Worm (Caenorhabditis elegans) whole organism, mixed stage, embryonic: ENCODE results near the gene metl-5.

Source experiments
- M03D4.4 ChIP-seq: sonication (generic microtip); optimal IDR thresholded peaks from 2 replicates; lab custom pipeline; 2017; ENCODE audit warnings: mild to moderate bottlenecking, missing genetic modification characterization, missing compliant biosample characterization
- bed-3 ChIP-seq: fragments of 200-800 bp; sonication (Bioruptor generic); optimal IDR thresholded peaks from 3 replicates; lab custom pipeline; 2018; ENCODE audit warnings: mild to moderate bottlenecking, missing genetic modification characterization, moderate library complexity, missing compliant biosample characterization
- blmp-1 ChIP-seq: fragments of 150-350 bp; optimal IDR thresholded peaks from 2 replicates; lab custom pipeline; 2014; ENCODE audit warnings: missing biosample characterization, missing genetic modification characterization
- ceh-43 ChIP-seq: fragments of 200-800 bp; sonication (Bioruptor generic); optimal IDR thresholded peaks from 2 replicates; lab custom pipeline; 2018; ENCODE audit warnings: mild to moderate bottlenecking, missing genetic modification characterization, moderate library complexity, missing compliant biosample characterization
- ceh-83 ChIP-seq: fragments of 200-800 bp; sonication (Bioruptor generic); optimal IDR thresholded peaks from 2 replicates; lab custom pipeline; 2018; ENCODE audit warnings: mild to moderate bottlenecking, missing genetic modification characterization, missing compliant biosample characterization
- ces-1 ChIP-seq: fragments of 150-350 bp; optimal IDR thresholded peaks from 2 replicates; lab custom pipeline; 2014; ENCODE audit warnings: missing biosample characterization, missing genetic modification reagents, missing genetic modification characterization
- elt-1 ChIP-seq: sonication (generic microtip); optimal IDR thresholded peaks from 2 replicates; lab custom pipeline; 2017; ENCODE audit warnings: missing genetic modification characterization, mild to moderate bottlenecking, missing compliant biosample characterization, antibody characterized with exemption, moderate library complexity, borderline replicate concordance; ENCODE audit not compliant: insufficient read depth
- elt-3 ChIP-seq: fragments of 150-350 bp; optimal IDR thresholded peaks from 2 replicates; lab custom pipeline; 2014; ENCODE audit warnings: missing biosample characterization, missing genetic modification characterization
- hlh-1 ChIP-seq: fragments of 150-350 bp; optimal IDR thresholded peaks from 2 replicates; lab custom pipeline; 2014; ENCODE audit warnings: missing biosample characterization, missing genetic modification reagents, missing genetic modification characterization
- lin-13 ChIP-seq: fragments of 150-350 bp; optimal IDR thresholded peaks from 2 replicates; lab custom pipeline; 2014; ENCODE audit warnings: missing biosample characterization, missing genetic modification characterization
- lin-32 ChIP-seq: fragments of 200-800 bp; sonication (Bioruptor generic); optimal IDR thresholded peaks from 2 replicates; lab custom pipeline; 2018; ENCODE audit warnings: mild to moderate bottlenecking, missing genetic modification characterization, missing compliant biosample characterization
- lsy-2 ChIP-seq: fragments of 150-350 bp; optimal IDR thresholded peaks from 2 replicates; lab custom pipeline; 2014; ENCODE audit warnings: missing biosample characterization, missing genetic modification characterization
- mab-5 ChIP-seq: fragments of 150-350 bp; optimal IDR thresholded peaks from 2 replicates; lab custom pipeline; 2014; ENCODE audit warnings: missing biosample characterization, missing genetic modification characterization
- mep-1 ChIP-seq: fragments of 150-350 bp; optimal IDR thresholded peaks from 2 replicates; lab custom pipeline; 2017; ENCODE audit warnings: missing biosample characterization, missing genetic modification reagents, missing genetic modification characterization, inconsistent platforms
- mls-2 ChIP-seq: sonication (generic microtip); optimal IDR thresholded peaks from 2 replicates; lab custom pipeline; 2016; ENCODE audit warnings: mild to moderate bottlenecking, missing genetic modification characterization, moderate library complexity, missing compliant biosample characterization
- nhr-12 ChIP-seq: fragments of 150-350 bp; optimal IDR thresholded peaks from 2 replicates; lab custom pipeline; 2014; ENCODE audit warnings: missing biosample characterization, missing genetic modification characterization
- nhr-2 ChIP-seq: fragments of 150-350 bp; optimal IDR thresholded peaks from 2 replicates; lab custom pipeline; 2014; ENCODE audit warnings: missing biosample characterization, missing genetic modification characterization
- nhr-237 ChIP-seq: fragments of 150-350 bp; optimal IDR thresholded peaks from 2 replicates; lab custom pipeline; 2014; ENCODE audit warnings: missing biosample characterization, missing genetic modification characterization
- nhr-76 ChIP-seq: sonication (generic microtip); optimal IDR thresholded peaks from 2 replicates; lab custom pipeline; 2017; ENCODE audit warnings: missing biosample characterization, missing genetic modification characterization
- pha-4 ChIP-seq: fragments of 150-350 bp; optimal IDR thresholded peaks from 2 replicates; lab custom pipeline; 2018; ENCODE audit warnings: missing biosample characterization, missing genetic modification reagents, missing genetic modification characterization
- sem-2 ChIP-seq: fragments of 200-800 bp; sonication (Bioruptor generic); optimal IDR thresholded peaks from 2 replicates; lab custom pipeline; 2018; ENCODE audit warnings: mild to moderate bottlenecking, missing genetic modification characterization, missing compliant biosample characterization
- sptf-1 ChIP-seq: sonication (generic microtip); optimal IDR thresholded peaks from 2 replicates; lab custom pipeline; 2017; ENCODE audit warnings: mild to moderate bottlenecking, missing genetic modification characterization, moderate library complexity, missing compliant biosample characterization
- tbx-8 ChIP-seq: fragments of 200-800 bp; sonication (Bioruptor generic); optimal IDR thresholded peaks from 2 replicates; lab custom pipeline; 2018; ENCODE audit warnings: mild to moderate bottlenecking, missing genetic modification characterization, moderate library complexity, missing compliant biosample characterization
- unc-120 ChIP-seq: sonication (generic microtip); optimal IDR thresholded peaks from 2 replicates; lab custom pipeline; 2017; ENCODE audit warnings: missing genetic modification characterization, missing compliant biosample characterization; ENCODE audit not compliant: poor library complexity, severe bottlenecking
- unc-39 ChIP-seq: fragments of 150-350 bp; optimal IDR thresholded peaks from 2 replicates; lab custom pipeline; 2014; ENCODE audit warnings: missing biosample characterization, missing genetic modification characterization
- unc-62 ChIP-seq: fragments of 150-350 bp; optimal IDR thresholded peaks from 2 replicates; lab custom pipeline; 2014; ENCODE audit warnings: missing biosample characterization, missing genetic modification reagents, missing genetic modification characterization
- zip-8 ChIP-seq: fragments of 150-350 bp; optimal IDR thresholded peaks from 2 replicates; lab custom pipeline; 2014; ENCODE audit warnings: missing biosample characterization, missing genetic modification characterization
- ztf-11 ChIP-seq: fragments of 150-350 bp; optimal IDR thresholded peaks from 2 replicates; lab custom pipeline; 2014; ENCODE audit warnings: missing biosample characterization, missing genetic modification characterization

Gene metl-5

DNA sequence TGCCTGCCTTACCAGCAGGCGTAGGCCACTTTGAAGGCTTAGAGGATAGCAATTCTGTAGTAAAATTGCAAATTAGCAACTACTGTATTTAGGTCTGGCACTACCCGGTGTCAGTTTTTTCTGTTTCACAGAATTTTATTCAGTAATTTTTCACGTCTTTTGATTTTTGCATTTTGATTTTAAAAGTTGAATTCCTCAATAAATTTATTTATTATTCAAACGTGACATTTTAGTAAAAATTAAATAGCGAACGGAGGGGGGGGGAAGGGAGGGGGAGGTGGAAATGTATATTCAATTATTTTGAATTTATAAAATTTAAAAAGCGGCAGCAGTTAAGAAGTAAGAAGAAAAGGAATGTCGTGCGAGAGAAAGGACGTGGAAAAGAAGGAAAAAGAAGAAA, 14.4 kb downstream of the metl-5 start, which contains the start of gene F26A1.4:
F26A1.4 (plus strand) TSS at position 301 of the 400 bp plus-strand sequence.
- no peak for TF ChIP-seq nhr-2
- no peak for TF ChIP-seq unc-120 (tag; lab: Kevin White, UChicago)
- TF ChIP-seq nhr-12 (tag; lab: Kevin White, UChicago): no peak
- no peak for TF ChIP-seq nhr-76 (tag; lab: Kevin White, UChicago)
- TF ChIP-seq lin-32 (GFP tag; lab: Kevin White, UChicago): no peak
- no peak for TF ChIP-seq unc-62 (GFP tag; lab: Kevin White, UChicago)
- no peak for TF ChIP-seq pha-4
- no peak for TF ChIP-seq ceh-83 (GFP tag; lab: Kevin White, UChicago)
- no peak for TF ChIP-seq sem-2 (GFP tag; lab: Kevin White, UChicago)
- TF ChIP-seq ztf-11 (tag; lab: Kevin White, UChicago): no peak
- no peak for TF ChIP-seq lin-13
- no peak for TF ChIP-seq ceh-43 (GFP tag; lab: Kevin White, UChicago)
- TF ChIP-seq hlh-1 (tag; lab: Kevin White, UChicago): no peak
- TF ChIP-seq nhr-237 (tag; lab: Kevin White, UChicago): no peak
- no peak for TF ChIP-seq blmp-1
- TF ChIP-seq ces-1: no peak
- TF ChIP-seq mls-2 (tag; lab: Kevin White, UChicago): no peak
- TF ChIP-seq lsy-2: no peak
- no peak for TF ChIP-seq mep-1 (tag; lab: Kevin White, UChicago)

DNA sequence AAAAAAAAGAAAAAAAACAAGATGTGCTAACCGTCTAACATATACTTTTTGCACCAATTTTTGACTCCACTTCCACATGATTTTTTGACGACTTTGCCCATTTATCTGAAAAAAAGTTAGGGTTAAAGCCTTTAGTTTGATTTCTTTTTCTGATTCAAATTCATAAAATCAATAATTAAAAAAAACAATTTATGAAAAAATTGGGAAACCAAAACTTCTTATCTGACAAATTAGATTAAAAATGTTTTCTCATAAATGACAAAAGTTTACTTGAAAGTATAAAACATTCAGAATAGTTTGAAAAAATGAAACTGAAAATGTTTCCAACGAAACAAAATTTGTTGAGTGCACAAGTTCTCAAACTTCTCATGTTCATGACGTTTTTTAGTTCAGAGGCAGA, 17.0 kb downstream of the metl-5 start, which contains the start of gene F26A1.7:
F26A1.7 (minus strand) TSS at position 101 of the 400 bp plus-strand sequence.
- TF ChIP-seq unc-62 (GFP tag; lab: Kevin White, UChicago) (no peak), pha-4 (no peak), unc-120 (tag; lab: Kevin White, UChicago) (no peak), lin-32 (GFP tag; lab: Kevin White, UChicago) (no peak), nhr-2 (no peak)

DNA sequence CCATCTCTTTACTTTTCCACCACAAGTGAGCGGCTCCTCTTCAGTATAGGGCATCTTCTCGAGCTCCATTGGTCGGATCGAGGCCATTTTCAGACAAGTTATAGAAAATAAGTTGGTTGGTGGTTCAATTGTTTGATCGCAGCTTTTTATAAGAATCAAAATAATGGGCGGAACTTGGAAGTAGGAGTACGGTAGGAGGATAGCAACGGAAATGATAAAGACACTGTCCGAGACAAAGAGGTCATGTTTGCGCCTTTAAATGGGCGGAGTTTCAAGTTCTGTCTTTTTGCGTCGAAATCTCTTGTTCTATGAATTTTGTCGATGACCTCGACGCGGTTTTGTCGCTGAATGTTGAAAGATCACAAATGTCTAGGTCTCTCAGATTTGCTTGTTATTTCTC, 19.3 kb downstream of the metl-5 start, which contains the start of gene F26A1.8:
F26A1.8 (minus strand) TSS at position 101 of the 400 bp plus-strand sequence.
- TF ChIP-seq mls-2 (tag; lab: Kevin White, UChicago) (no peak), zip-8 (tag; lab: Kevin White, UChicago) (no peak), ceh-83 (GFP tag; lab: Kevin White, UChicago) (no peak)

DNA sequence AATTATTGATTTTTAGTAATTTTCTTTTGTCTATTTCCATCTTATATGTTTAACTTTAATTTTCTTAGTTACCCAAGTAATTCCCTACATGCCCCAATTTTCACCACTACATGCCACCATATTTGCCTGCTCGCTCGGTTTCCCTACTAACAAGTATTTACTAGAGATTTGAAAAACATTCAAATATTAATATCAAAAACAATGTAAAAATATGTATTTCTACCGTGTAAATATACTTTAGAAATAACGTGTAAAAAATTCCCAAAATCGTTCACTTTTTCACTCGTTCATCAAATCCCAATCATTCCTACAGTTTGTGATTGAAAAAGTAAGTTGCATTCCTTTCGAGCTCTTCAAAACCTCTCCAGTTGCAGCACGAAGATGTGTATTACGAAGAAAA, 23.8 kb downstream of the metl-5 start, which contains the start of gene F26A1.3:
F26A1.3 (plus strand) TSS at position 301 of the 400 bp plus-strand sequence.
- TF ChIP-seq unc-39 (no peak), M03D4.4 (tag; lab: Kevin White, UChicago) (no peak), sptf-1 (tag; lab: Kevin White, UChicago) (no peak), elt-3 (no peak), mep-1 (tag; lab: Kevin White, UChicago) (no peak), bed-3 (GFP tag; lab: Kevin White, UChicago) (no peak), nhr-237 (tag; lab: Kevin White, UChicago) (no peak), nhr-76 (tag; lab: Kevin White, UChicago) (no peak)

DNA sequence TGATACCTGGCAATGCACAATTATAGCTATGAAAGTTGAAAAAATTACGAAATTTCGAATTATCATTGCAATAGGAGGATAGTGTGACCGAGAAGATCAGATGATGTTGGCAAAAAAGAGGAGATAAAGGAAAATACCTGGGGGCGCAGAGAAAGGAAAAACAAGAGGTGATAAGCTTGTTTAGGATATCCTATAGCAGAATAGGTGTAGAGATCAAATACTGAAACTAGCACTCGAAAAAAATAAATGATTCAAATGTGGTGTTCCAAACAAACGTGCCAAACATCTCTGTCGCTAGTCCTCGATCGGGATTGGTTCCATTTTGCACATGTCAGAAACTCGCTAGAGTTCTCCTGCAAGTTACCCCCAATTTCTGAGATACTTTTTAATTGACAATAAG, 26.6 kb downstream of the metl-5 start, which contains the start of gene F26A1.9:
F26A1.9 (minus strand) TSS at position 101 of the 400 bp plus-strand sequence.
- TF ChIP-seq mab-5 (tag; lab: Kevin White, UChicago) (no peak), mep-1 (tag; lab: Kevin White, UChicago) (no peak), nhr-237 (tag; lab: Kevin White, UChicago) (no peak), unc-62 (GFP tag; lab: Kevin White, UChicago) (no peak), blmp-1 (no peak), tbx-8 (GFP tag; lab: Kevin White, UChicago) (no peak), unc-39 (no peak), lsy-2 (no peak), sptf-1 (tag; lab: Kevin White, UChicago) (no peak), nhr-76 (tag; lab: Kevin White, UChicago) (no peak), lin-32 (GFP tag; lab: Kevin White, UChicago) (no peak), bed-3 (GFP tag; lab: Kevin White, UChicago) (no peak), nhr-12 (tag; lab: Kevin White, UChicago) (no peak), M03D4.4 (tag; lab: Kevin White, UChicago) (no peak), nhr-2 (no peak), elt-1 (tag; lab: Kevin White, UChicago) (no peak), ceh-83 (GFP tag; lab: Kevin White, UChicago) (no peak), ceh-43 (GFP tag; lab: Kevin White, UChicago) (no peak)
